Worm (Caenorhabditis elegans): ENCODE results near the gene cwp-2.

DNA sequence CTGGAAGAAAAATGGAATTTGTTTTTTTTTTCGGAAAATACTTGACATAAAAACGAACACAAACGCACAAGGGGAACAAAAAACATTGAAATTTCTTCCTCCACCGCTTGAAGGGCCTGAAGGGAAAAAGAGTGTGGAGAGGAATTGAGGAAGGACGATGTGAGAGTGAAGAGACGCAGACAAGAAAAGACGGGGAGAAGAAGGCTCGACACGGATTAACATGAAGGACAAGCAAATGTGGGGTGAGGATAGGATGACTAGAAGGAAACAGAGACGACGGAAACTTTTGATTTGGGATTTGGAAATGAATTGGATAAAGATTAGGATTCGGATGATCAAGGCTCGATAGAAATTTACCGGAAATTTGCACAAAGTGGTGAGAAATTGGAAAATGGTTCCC, 18.1 kb upstream of the cwp-2 start:
- TF ChIP-seq lin-11 (tag; optimal IDR thresholded peaks at IDR 0.05) (no peak), npax-4 (tag; optimal IDR thresholded peaks at IDR 0.05) (no peak), rnt-1 (tag; optimal IDR thresholded peaks at IDR 0.05) (no peak), ceh-22 (tag; optimal IDR thresholded peaks at IDR 0.05) (no peak), fkh-10 (GFP tag; optimal IDR thresholded peaks at IDR 0.05) (no peak), ceh-9 (tag; optimal IDR thresholded peaks at IDR 0.05) (no peak), che-1 (tag; optimal IDR thresholded peaks at IDR 0.05) (no peak), ama-1 (optimal IDR thresholded peaks at IDR 0.05) (no peak)

Measured in whole organism, late embryonic.